Fruit fly (Drosophila melanogaster): ENCODE data around the gene Fbw5.

dm6 chr2L:6062382-6063082, 3.2 kb downstream of the Fbw5 start, which contains the start of the genes ND-51 and CG13994:
- no peak for TF ChIP-seq ttk (optimal IDR thresholded peaks at IDR 0.05)
- no peak for TF ChIP-seq psq (optimal IDR thresholded peaks at IDR 0.05)
